Fruit fly (Drosophila melanogaster) whole organism, prepupa: ENCODE results near the gene shop.
A peak's percentile ranks its signal among the peaks of the same experiment; 100 is the strongest.

Experiments
- CG10669 ChIP-seq: fragments of 200-800 bp; sonication (Bioruptor generic); optimal IDR thresholded peaks from 3 replicates; lab custom pipeline; 2018; ENCODE audit warnings: missing biosample characterization, mild to moderate bottlenecking, missing genetic modification characterization, moderate library complexity
- CG11762 ChIP-seq: fragments of 200-800 bp; sonication (Bioruptor generic); optimal IDR thresholded peaks from 3 replicates; lab custom pipeline; 2016; ENCODE audit warnings: missing biosample characterization, missing genetic modification characterization; ENCODE audit not compliant: insufficient read depth
- CG15336 ChIP-seq: fragments of 200-800 bp; sonication (Bioruptor generic); IDR thresholded peaks from 2 replicates; pipeline ENCODE4 v1.3.6; 2022; ENCODE audit warnings: missing biosample characterization, missing genetic modification characterization
- CG1621 ChIP-seq: fragments of 200-800 bp; sonication (Bioruptor generic); optimal IDR thresholded peaks from 3 replicates; lab custom pipeline; 2018; ENCODE audit warnings: missing biosample characterization, mild to moderate bottlenecking, missing genetic modification characterization
- CG3032 ChIP-seq: fragments of 200-800 bp; optimal IDR thresholded peaks from 2 replicates; lab custom pipeline; 2019; ENCODE audit warnings: missing biosample characterization, mild to moderate bottlenecking, missing genetic modification characterization, moderate library complexity
- CG31627 ChIP-seq: fragments of 200-800 bp; sonication (Bioruptor generic); optimal IDR thresholded peaks from 3 replicates; lab custom pipeline; 2016; ENCODE audit warnings: missing biosample characterization, missing genetic modification characterization
- CG32006 ChIP-seq: fragments of 200-800 bp; sonication (Bioruptor generic); optimal IDR thresholded peaks from 3 replicates; lab custom pipeline; 2017; ENCODE audit warnings: missing biosample characterization, mild to moderate bottlenecking, missing genetic modification characterization
- CG34406 ChIP-seq: fragments of 200-800 bp; sonication (Bioruptor generic); optimal IDR thresholded peaks from 3 replicates; lab custom pipeline; 2016; ENCODE audit warnings: missing biosample characterization, missing genetic modification characterization
- CG4318 ChIP-seq: fragments of 200-800 bp; sonication (Bioruptor generic); optimal IDR thresholded peaks from 3 replicates; lab custom pipeline; 2017; ENCODE audit warnings: missing biosample characterization, mild to moderate bottlenecking, missing genetic modification characterization
- CG6163 ChIP-seq: fragments of 200-800 bp; sonication (Bioruptor generic); IDR thresholded peaks from 3 replicates; pipeline ENCODE4 v1.3.6; 2022; ENCODE audit warnings: missing biosample characterization, missing genetic modification characterization
- CG6276 ChIP-seq: fragments of 200-800 bp; sonication (Bioruptor generic); optimal IDR thresholded peaks from 2 replicates; lab custom pipeline; 2017; ENCODE audit warnings: missing biosample characterization, mild to moderate bottlenecking, missing genetic modification characterization
- CG6792 ChIP-seq: fragments of 200-800 bp; sonication (Bioruptor generic); optimal IDR thresholded peaks from 3 replicates; lab custom pipeline; 2016; ENCODE audit warnings: missing biosample characterization, missing genetic modification characterization
- CG6808 ChIP-seq: fragments of 200-800 bp; sonication (Bioruptor generic); optimal IDR thresholded peaks from 3 replicates; lab custom pipeline; 2017; ENCODE audit warnings: missing biosample characterization, missing genetic modification characterization, mild to moderate bottlenecking, moderate library complexity, missing genetic modification reagents
- CG7368 ChIP-seq: fragments of 200-800 bp; sonication (Bioruptor generic); optimal IDR thresholded peaks from 3 replicates; lab custom pipeline; 2016; ENCODE audit warnings: missing biosample characterization, missing genetic modification characterization
- Eip78C ChIP-seq: fragments of 200-800 bp; sonication (Bioruptor generic); peaks from one replicate; lab custom pipeline; 2016; ENCODE audit warnings: missing biosample characterization, missing genetic modification characterization
- Eip93F ChIP-seq: fragments of 200-800 bp; sonication (Bioruptor generic); optimal IDR thresholded peaks from 2 replicates; lab custom pipeline; 2016; ENCODE audit warnings: missing biosample characterization, mild to moderate bottlenecking, missing genetic modification characterization
- Ets96B ChIP-seq: fragments of 200-800 bp; optimal IDR thresholded peaks from 2 replicates; lab custom pipeline; 2019; ENCODE audit warnings: missing biosample characterization, mild to moderate bottlenecking, missing genetic modification characterization, moderate library complexity
- Gug ChIP-seq: fragments of 200-800 bp; sonication (Bioruptor generic); IDR thresholded peaks from 2 replicates; pipeline ENCODE4 v1.3.6; 2022; ENCODE audit warnings: missing biosample characterization, missing genetic modification characterization
- Hr38 ChIP-seq: sonication (Bioruptor generic); optimal IDR thresholded peaks from 2 replicates; lab custom pipeline; 2016; ENCODE audit warnings: missing biosample characterization, missing genetic modification characterization
- Hr4 ChIP-seq: fragments of 200-800 bp; sonication (Bioruptor generic); optimal IDR thresholded peaks from 3 replicates; lab custom pipeline; 2016; ENCODE audit warnings: missing biosample characterization, missing genetic modification characterization
- Lpt ChIP-seq: fragments of 200-800 bp; sonication (Bioruptor generic); optimal IDR thresholded peaks from 3 replicates; lab custom pipeline; 2016; ENCODE audit warnings: missing biosample characterization, missing genetic modification characterization
- Met ChIP-seq: fragments of 200-800 bp; sonication (Bioruptor generic); optimal IDR thresholded peaks from 3 replicates; lab custom pipeline; 2016; ENCODE audit warnings: missing biosample characterization, missing genetic modification characterization
- OdsH ChIP-seq: fragments of 200-800 bp; sonication (Bioruptor generic); optimal IDR thresholded peaks from 3 replicates; lab custom pipeline; 2016; ENCODE audit warnings: missing biosample characterization, missing genetic modification characterization
- Smox ChIP-seq: fragments of 200-800 bp; sonication (Bioruptor generic); optimal IDR thresholded peaks from 3 replicates; lab custom pipeline; 2016; ENCODE audit warnings: missing biosample characterization, missing genetic modification characterization
- Sox102F ChIP-seq: fragments of 200-800 bp; sonication (Bioruptor generic); optimal IDR thresholded peaks from 2 replicates; lab custom pipeline; 2016; ENCODE audit warnings: missing biosample characterization, mild to moderate bottlenecking, missing genetic modification characterization
- Sox15 ChIP-seq: fragments of 200-800 bp; sonication (Bioruptor generic); optimal IDR thresholded peaks from 3 replicates; lab custom pipeline; 2016; ENCODE audit warnings: missing biosample characterization, missing genetic modification characterization
- acj6 ChIP-seq: fragments of 200-800 bp; sonication (Bioruptor generic); optimal IDR thresholded peaks from 3 replicates; lab custom pipeline; 2016; ENCODE audit warnings: missing biosample characterization, missing genetic modification characterization
- cyc ChIP-seq: fragments of 200-800 bp; sonication (Bioruptor generic); optimal IDR thresholded peaks from 3 replicates; lab custom pipeline; 2016; ENCODE audit warnings: missing biosample characterization, missing genetic modification characterization
- dsx ChIP-seq: fragments of 200-800 bp; optimal IDR thresholded peaks from 3 replicates; lab custom pipeline; 2019; ENCODE audit warnings: missing biosample characterization, mild to moderate bottlenecking, missing genetic modification characterization, moderate library complexity; ENCODE audit not compliant: poor library complexity, severe bottlenecking
- esn ChIP-seq: fragments of 200-800 bp; sonication (Bioruptor generic); optimal IDR thresholded peaks from 2 replicates; lab custom pipeline; 2016; ENCODE audit warnings: missing biosample characterization, mild to moderate bottlenecking, missing genetic modification characterization, moderate library complexity
- lz ChIP-seq: fragments of 200-800 bp; sonication (Bioruptor generic); optimal IDR thresholded peaks from 3 replicates; lab custom pipeline; 2016; ENCODE audit warnings: missing biosample characterization, missing genetic modification characterization
- net ChIP-seq: fragments of 200-800 bp; sonication (Bioruptor generic); optimal IDR thresholded peaks from 3 replicates; lab custom pipeline; 2016; ENCODE audit warnings: missing biosample characterization, missing genetic modification characterization
- pdm3 ChIP-seq: fragments of 200-800 bp; sonication (Bioruptor generic); optimal IDR thresholded peaks from 3 replicates; lab custom pipeline; 2016; ENCODE audit warnings: missing biosample characterization, missing genetic modification characterization
- salr ChIP-seq, 2 experiments: fragments of 200-800 bp; sonication (Bioruptor generic); optimal IDR thresholded peaks; 3 replicates each; lab custom pipeline; 2016 to 2018; ENCODE audit warnings: missing biosample characterization in 2 of 2, missing genetic modification characterization in 2 of 2, mild to moderate bottlenecking in 1 of 2
- spab ChIP-seq: fragments of 200-800 bp; sonication (Bioruptor generic); optimal IDR thresholded peaks from 2 replicates; lab custom pipeline; 2017; ENCODE audit warnings: missing biosample characterization, mild to moderate bottlenecking, missing genetic modification characterization, missing genetic modification reagents
- ss ChIP-seq, 2 experiments: fragments of 200-800 bp; sonication (Bioruptor generic); optimal IDR thresholded peaks; 2 replicates in 1 of 2; 3 replicates in 1 of 2; lab custom pipeline; 2017 to 2018; ENCODE audit warnings: mild to moderate bottlenecking in 2 of 2, missing biosample characterization in 2 of 2, missing genetic modification characterization in 2 of 2, moderate library complexity in 1 of 2
- svp ChIP-seq: fragments of 200-800 bp; sonication (Bioruptor generic); peaks from one replicate; lab custom pipeline; 2016; ENCODE audit warnings: missing biosample characterization, missing genetic modification characterization
- vri ChIP-seq: fragments of 200-800 bp; sonication (Bioruptor generic); optimal IDR thresholded peaks from 3 replicates; lab custom pipeline; 2016; ENCODE audit warnings: missing biosample characterization, mild to moderate bottlenecking, missing genetic modification characterization

shop gene

DNA sequence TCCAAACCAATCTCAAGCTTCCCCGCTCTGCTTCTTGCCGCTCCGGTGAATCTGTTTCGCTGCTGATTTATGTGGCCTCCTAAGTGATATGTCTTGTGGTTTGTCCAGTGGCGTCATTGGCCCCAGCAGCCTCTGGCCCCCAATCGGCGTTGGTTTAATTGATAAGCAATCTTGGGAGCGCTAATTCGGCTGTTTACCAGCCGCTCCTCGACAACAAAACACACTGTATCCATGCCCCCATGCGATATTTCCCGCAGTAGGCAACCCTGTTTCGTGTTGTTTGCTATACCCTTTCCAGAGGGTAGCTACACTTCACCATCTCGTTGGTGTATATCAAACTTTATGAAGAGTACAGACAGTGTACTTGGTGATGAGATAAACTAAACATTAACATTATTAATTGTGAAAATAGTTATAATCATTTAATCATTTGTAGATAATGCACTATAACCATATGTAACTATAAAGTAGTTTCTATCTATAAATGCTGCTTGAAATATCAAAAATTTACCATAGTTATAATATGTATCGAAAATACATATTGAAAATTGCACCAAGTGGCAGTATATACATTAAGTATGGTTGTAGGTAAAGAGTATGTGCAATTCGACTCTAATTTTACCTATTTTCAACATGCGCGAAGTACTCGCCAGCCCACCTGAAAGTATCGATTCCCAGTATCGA is at the start of gene shop (continued):
- TF ChIP-seq Sox15 (GFP tag; lab: Kevin White, UChicago) (peak; percentile 83), Gug (peak; percentile 68), ss (GFP tag; optimal IDR thresholded peaks at IDR 0.05; lab: Kevin White, UChicago) (peak; percentile 77 to 85), acj6 (GFP tag; lab: Kevin White, UChicago) (peak; percentile 83), Met (GFP tag; lab: Kevin White, UChicago) (peak; percentile 86), Ets96B (tag; lab: Kevin White, UChicago) (peak; percentile 81), cyc (GFP tag; lab: Kevin White, UChicago) (peak; percentile 87), CG6276 (GFP tag; lab: Kevin White, UChicago) (peak; percentile 84), Eip93F (GFP tag; lab: Kevin White, UChicago) (peak; percentile 4)

DNA sequence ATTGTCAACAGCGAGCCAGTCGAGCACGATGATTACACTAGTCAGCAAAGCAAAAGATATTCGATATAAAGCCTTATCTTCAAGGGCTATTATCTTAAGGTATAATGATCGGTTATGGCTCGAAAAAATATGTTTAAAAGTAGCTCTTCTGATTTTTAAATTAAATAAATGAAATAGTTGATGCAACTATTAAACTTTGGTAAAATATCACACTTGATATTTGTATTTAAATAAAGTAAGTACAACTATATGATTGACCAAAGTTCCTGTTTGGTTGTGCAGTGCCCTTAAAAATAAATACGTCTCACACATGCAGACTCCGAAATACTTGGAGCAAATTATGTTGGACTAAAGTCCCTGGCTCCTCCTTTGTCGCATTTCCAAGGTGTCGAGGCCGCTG is 49.5 kb upstream of the shop start:
- TF ChIP-seq CG6808 (GFP tag; lab: Kevin White, UChicago) = peak; percentile 7
- peak; percentile 28 for TF ChIP-seq CG3032
- TF ChIP-seq Ets96B (tag; lab: Kevin White, UChicago) = peak; percentile 31
- TF ChIP-seq Eip78C (GFP tag; lab: Kevin White, UChicago) = peak; percentile 77
- TF ChIP-seq CG6276 (GFP tag; lab: Kevin White, UChicago) = peak; percentile 15
- TF ChIP-seq Gug = no peak
- no peak for TF ChIP-seq CG10669 (GFP tag; lab: Kevin White, UChicago)
- peak; percentile 10 for TF ChIP-seq OdsH (GFP tag; lab: Kevin White, UChicago)
- TF ChIP-seq CG15336 (GFP tag; lab: Robert Waterston, UW) = peak; percentile 42; the same call in 1 of the 2 replicates
- TF ChIP-seq net (GFP tag; lab: Kevin White, UChicago) = no peak
- peak; percentile 1 for TF ChIP-seq CG32006 (GFP tag; lab: Kevin White, UChicago)
- TF ChIP-seq cyc (GFP tag; lab: Kevin White, UChicago) = no peak
- TF ChIP-seq esn (GFP tag; lab: Kevin White, UChicago) = peak; percentile 5
- no peak for TF ChIP-seq lz
- TF ChIP-seq pdm3 (GFP tag; lab: Kevin White, UChicago) = peak; percentile 23
- peak in 1 of 2 experiments; percentile 2 for TF ChIP-seq ss (GFP tag; optimal IDR thresholded peaks at IDR 0.05; lab: Kevin White, UChicago)
- peak; percentile 41 for TF ChIP-seq dsx (GFP tag; lab: Kevin White, UChicago)
- TF ChIP-seq, all 60 proteins: peak for 12

dm6 chrX:18897294-18897693 is 48.9 kb upstream of the shop start:
- no peak for TF ChIP-seq salr (GFP tag; optimal IDR thresholded peaks at IDR 0.05; lab: Kevin White, UChicago)
- no peak for TF ChIP-seq cyc (GFP tag; lab: Kevin White, UChicago)
- no peak for TF ChIP-seq acj6 (GFP tag; lab: Kevin White, UChicago)
- TF ChIP-seq CG15336 (GFP tag; lab: Robert Waterston, UW) = 0 out of 2 replicates have a peak, but pooled peaks have one; percentile 8
- no peak for TF ChIP-seq Lpt (GFP tag; lab: Kevin White, UChicago)
- no peak for TF ChIP-seq CG6163 (GFP tag; lab: Robert Waterston, UW)
- TF ChIP-seq Smox (GFP tag; lab: Kevin White, UChicago) = no peak
- peak; percentile 55 for TF ChIP-seq Eip78C (GFP tag; lab: Kevin White, UChicago)

- TF ChIP-seq CG7368 = no peak
- no peak for TF ChIP-seq CG1621
- no peak for TF ChIP-seq CG31627
- TF ChIP-seq svp (GFP tag; lab: Kevin White, UChicago) = no peak
- no peak for TF ChIP-seq dsx (GFP tag; lab: Kevin White, UChicago)
- TF ChIP-seq lz = no peak
- no peak for TF ChIP-seq salr (GFP tag; optimal IDR thresholded peaks at IDR 0.05; lab: Kevin White, UChicago)
- no peak for TF ChIP-seq CG4318 (GFP tag; lab: Kevin White, UChicago)
- no peak for TF ChIP-seq spab (GFP tag; lab: Kevin White, UChicago)
- no peak for TF ChIP-seq cyc (GFP tag; lab: Kevin White, UChicago)
- no peak for TF ChIP-seq Hr4 (GFP tag; lab: Kevin White, UChicago)
- TF ChIP-seq Sox102F (GFP tag; lab: Kevin White, UChicago) = no peak
- TF ChIP-seq esn (GFP tag; lab: Kevin White, UChicago) = no peak
- TF ChIP-seq OdsH (GFP tag; lab: Kevin White, UChicago) = no peak
- TF ChIP-seq pdm3 (GFP tag; lab: Kevin White, UChicago) = no peak
- TF ChIP-seq Hr38 (GFP tag; lab: Kevin White, UChicago) = no peak
- TF ChIP-seq CG6792 (GFP tag; lab: Kevin White, UChicago) = no peak
- no peak for TF ChIP-seq CG11762 (GFP tag; lab: Kevin White, UChicago)
- no peak for TF ChIP-seq CG34406 (GFP tag; lab: Kevin White, UChicago)
- no peak for TF ChIP-seq vri (GFP tag; lab: Kevin White, UChicago)
Measured at dm6 chrX:18894146-18894545, 45.8 kb upstream of the shop start, which contains the start of gene SdhBL. TSS of gene SdhBL (plus strand) at chrX:18894446.
